Worm (Caenorhabditis elegans): Measurements from ENCODE around the gene R05G6.10.

ce11 chrIV:7507841-7508509 is 34.4 kb downstream of the R05G6.10 start, which contains the start of the genes vdac-1 and R05G6.5:
- peak; percentile 49 to 86 for TF ChIP-seq lsy-2 (tag; optimal IDR thresholded peaks at IDR 0.05)
- TF ChIP-seq unc-55 (GFP tag; optimal IDR thresholded peaks at IDR 0.05) = peak; percentile 85
- no peak for TF ChIP-seq alr-1 (tag; optimal IDR thresholded peaks at IDR 0.05)
